Worm (Caenorhabditis elegans): ENCODE measurements around the gene gex-3.

Gene gex-3

ce11 chrIV:12416629-12417404 is 12.6 kb downstream of the gex-3 start:
- TF ChIP-seq ccch-3 (GFP tag; optimal IDR thresholded peaks at IDR 0.05) (no peak), snpc-1.1 (tag; optimal IDR thresholded peaks at IDR 0.05; ENCODE audit: insufficient read depth) (peak; percentile 86), atf-7 (tag; optimal IDR thresholded peaks at IDR 0.05) (peak; percentile 11), nhr-179 (tag; optimal IDR thresholded peaks at IDR 0.05) (no peak), F10E7.11 (tag; optimal IDR thresholded peaks at IDR 0.05) (no peak), lir-1 (GFP tag; conservative IDR thresholded peaks at IDR 0.05) (no peak), ceh-27 (GFP tag; optimal IDR thresholded peaks at IDR 0.05) (no peak), nhr-120 (GFP tag; IDR thresholded peaks at IDR 0.05) (no peak), nfya-1 (tag; optimal IDR thresholded peaks at IDR 0.05; ENCODE audit: borderline replicate concordance, insufficient read depth) (no peak), F22D6.2 (tag; optimal IDR thresholded peaks at IDR 0.05) (no peak), K12H6.12 (tag; optimal IDR thresholded peaks at IDR 0.05) (no peak), ceh-58 (GFP tag; IDR thresholded peaks at IDR 0.05) (no peak), lin-40 (tag; optimal IDR thresholded peaks at IDR 0.05) (no peak), B0019.2 (GFP tag; conservative IDR thresholded peaks at IDR 0.05) (no peak), fkh-3 (tag; optimal IDR thresholded peaks at IDR 0.05) (no peak), egl-18 (GFP tag; IDR thresholded peaks at IDR 0.05) (no peak), ceh-100 (GFP tag; IDR thresholded peaks at IDR 0.05) (no peak), Y56A3A.18 (GFP tag; IDR thresholded peaks at IDR 0.05) (no peak), T07F8.4 (tag; optimal IDR thresholded peaks at IDR 0.05) (no peak), B0261.1 (tag; optimal IDR thresholded peaks at IDR 0.05) (peak; percentile 94), bed-1 (GFP tag; IDR thresholded peaks at IDR 0.05) (no peak), lsl-1 (GFP tag; optimal IDR thresholded peaks at IDR 0.05) (peak; percentile 41), lsy-27 (tag; optimal IDR thresholded peaks at IDR 0.05; ENCODE audit: borderline replicate concordance, insufficient read depth) (peak; percentile 38), zim-3 (tag; optimal IDR thresholded peaks at IDR 0.05) (peak; percentile 33), attf-6 (GFP tag; IDR thresholded peaks at IDR 0.05) (0 out of 2 replicates have a peak, but pooled peaks have one; percentile 40), ceh-91 (GFP tag; IDR thresholded peaks at IDR 0.05) (no peak), Y53F4B.3 (GFP tag; IDR thresholded peaks at IDR 0.05) (no peak), F37B4.10 (GFP tag; IDR thresholded peaks at IDR 0.05) (no peak), nfyb-1 (GFP tag; IDR thresholded peaks at IDR 0.05) (peak; percentile 41; the same call in 1 of the 2 replicates), cebp-1 (GFP tag; IDR thresholded peaks at IDR 0.05) (no peak), cebp-1 (tag; optimal IDR thresholded peaks at IDR 0.05) (peak; percentile 44), F57A8.1 (GFP tag; optimal IDR thresholded peaks at IDR 0.05) (no peak), ztf-18 (tag; optimal IDR thresholded peaks at IDR 0.05) (peak; percentile 51), unc-62 (GFP tag; optimal IDR thresholded peaks at IDR 0.05) (no peak), egl-44 (GFP tag; IDR thresholded peaks at IDR 0.05) (no peak), hrde-1 (tag; optimal IDR thresholded peaks at IDR 0.05; ENCODE audit: borderline replicate concordance) (no peak), mxl-1 (tag; optimal IDR thresholded peaks at IDR 0.05) (peak; percentile 40), Y79H2A.3 (GFP tag; conservative IDR thresholded peaks at IDR 0.05) (no peak), ets-4 (GFP tag; optimal IDR thresholded peaks at IDR 0.05) (no peak), D2030.7 (GFP tag; IDR thresholded peaks at IDR 0.05) (peak; percentile 28; the same call in 1 of the 2 replicates), T26A5.8 (tag; optimal IDR thresholded peaks at IDR 0.05) (peak; percentile 3), ztf-3 (GFP tag; optimal IDR thresholded peaks at IDR 0.05) (no peak), madf-3 (GFP tag; IDR thresholded peaks at IDR 0.05) (no peak), akir-1 (GFP tag; optimal IDR thresholded peaks at IDR 0.05) (no peak), F57C9.4 (tag; optimal IDR thresholded peaks at IDR 0.05) (no peak), attf-3 (GFP tag; conservative IDR thresholded peaks at IDR 0.05) (no peak), snpc-3.4 (tag; optimal IDR thresholded peaks at IDR 0.05) (peak; percentile 62)

Measured in whole organism, young adult.